Fruit fly (Drosophila melanogaster): ENCODE measurements around the gene CG9886.
A peak's percentile ranks its signal among the peaks of the same experiment; 100 is the strongest.

CG9886 gene

dm6 chr2L:2420490-2420889, at the start of gene CG9886:
Gene CG9886, plus strand, starts transcription at chr2L:2420830.
- TF ChIP-seq CrebA (GFP tag; optimal IDR thresholded peaks at IDR 0.05; ENCODE audit: borderline replicate concordance) (no peak), dsf (GFP tag; optimal IDR thresholded peaks at IDR 0.05; ENCODE audit: borderline replicate concordance) (no peak), N (GFP tag; optimal IDR thresholded peaks at IDR 0.05) (no peak), dmrt93B (GFP tag; optimal IDR thresholded peaks at IDR 0.05) (no peak), CG32264 (GFP tag; optimal IDR thresholded peaks at IDR 0.05) (no peak), Vsx2 (GFP tag; optimal IDR thresholded peaks at IDR 0.05; ENCODE audit: partially characterized antibody) (no peak), Hr83 (GFP tag; optimal IDR thresholded peaks at IDR 0.05; ENCODE audit: poor library complexity, severe bottlenecking) (no peak), sv (GFP tag; optimal IDR thresholded peaks at IDR 0.05) (peak; percentile 63), CG9705 (GFP tag; optimal IDR thresholded peaks at IDR 0.05) (no peak), OdsH (GFP tag; optimal IDR thresholded peaks at IDR 0.05) (peak; percentile 21), usp (GFP tag; optimal IDR thresholded peaks at IDR 0.05) (no peak), lola (GFP tag; optimal IDR thresholded peaks at IDR 0.05) (no peak), tai (GFP tag; optimal IDR thresholded peaks at IDR 0.05) (no peak), HLH106 (tag; optimal IDR thresholded peaks at IDR 0.05) (peak; percentile 68), Abd-B (GFP tag; optimal IDR thresholded peaks at IDR 0.05) (no peak), brk (GFP tag; optimal IDR thresholded peaks at IDR 0.05) (peak; percentile 64), h (GFP tag; optimal IDR thresholded peaks at IDR 0.05) (peak; percentile 52), ey (GFP tag; optimal IDR thresholded peaks at IDR 0.05) (peak; percentile 25), rgr (GFP tag; optimal IDR thresholded peaks at IDR 0.05) (peak; percentile 39), GATAd (GFP tag; optimal IDR thresholded peaks at IDR 0.05) (no peak), Sp1 (GFP tag; optimal IDR thresholded peaks at IDR 0.05) (no peak), Hnf4 (GFP tag; optimal IDR thresholded peaks at IDR 0.05) (peak; percentile 32), Dfd (GFP tag; optimal IDR thresholded peaks at IDR 0.05) (no peak), jim (GFP tag; optimal IDR thresholded peaks at IDR 0.05) (no peak), fru (GFP tag; optimal IDR thresholded peaks at IDR 0.05) (peak; percentile 53), pan (optimal IDR thresholded peaks at IDR 0.05) (no peak), Mio (GFP tag; optimal IDR thresholded peaks at IDR 0.05) (no peak), Jra (GFP tag; optimal IDR thresholded peaks at IDR 0.05) (peak; percentile 2), dl (GFP tag; optimal IDR thresholded peaks at IDR 0.05; ENCODE audit: insufficient read depth in 1 of 2, partially characterized antibody in 2 of 2) (no peak), foxo (GFP tag; optimal IDR thresholded peaks at IDR 0.05) (peak in 1 of 2 experiments; percentile 53), Dif (GFP tag; optimal IDR thresholded peaks at IDR 0.05; ENCODE audit: partially characterized antibody) (peak; percentile 65), woc (GFP tag; optimal IDR thresholded peaks at IDR 0.05) (peak; percentile 12), br (GFP tag; optimal IDR thresholded peaks at IDR 0.05) (no peak), Myc (optimal IDR thresholded peaks at IDR 0.05) (no peak), Hr78 (GFP tag; optimal IDR thresholded peaks at IDR 0.05) (no peak), psq (GFP tag; optimal IDR thresholded peaks at IDR 0.05) (peak; percentile 25), Rel (GFP tag; optimal IDR thresholded peaks at IDR 0.05) (no peak), Rel (tag; optimal IDR thresholded peaks at IDR 0.05) (no peak), sage (GFP tag; optimal IDR thresholded peaks at IDR 0.05) (peak; percentile 28)

DNA sequence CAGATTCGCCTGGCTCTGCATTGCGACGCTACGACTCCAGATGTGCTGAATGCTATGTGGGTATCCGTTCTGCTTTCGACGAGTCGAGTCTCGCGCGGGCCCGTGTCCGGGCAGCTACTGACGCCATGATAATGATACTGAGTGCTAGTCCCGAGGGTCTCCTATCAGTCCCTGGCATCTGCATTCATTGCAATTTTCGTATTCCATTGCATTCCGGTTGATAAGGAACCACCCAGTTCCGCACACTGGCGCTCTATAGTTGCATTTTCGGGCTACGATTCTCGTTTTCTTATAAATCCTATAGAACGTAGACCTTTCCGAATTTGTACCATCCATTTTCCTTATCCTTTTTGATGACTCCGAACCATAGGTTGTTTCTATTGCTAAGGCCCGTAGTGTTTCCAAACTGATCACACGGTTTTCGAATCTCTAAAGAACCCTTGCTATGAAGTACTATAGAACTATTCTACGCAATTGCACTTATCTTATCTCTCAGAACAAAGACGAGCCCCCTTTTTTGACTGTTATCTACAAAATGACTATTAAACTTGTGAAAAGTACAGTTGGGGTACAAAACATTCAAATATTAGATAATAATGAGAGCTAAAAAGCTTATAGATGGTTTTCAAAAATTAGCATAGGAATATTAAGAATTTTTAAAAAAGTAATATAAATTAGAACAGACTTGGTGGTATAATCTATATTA, 49.1 kb upstream of the CG9886 start, which contains the start of gene CG3597:
Gene CG3597 (minus strand): TSS at position 119 of the 706 bp plus-strand sequence.
- no peak for TF ChIP-seq Rel (GFP tag; optimal IDR thresholded peaks at IDR 0.05)
- no peak for TF ChIP-seq Rel (tag; optimal IDR thresholded peaks at IDR 0.05)
- TF ChIP-seq N (GFP tag; optimal IDR thresholded peaks at IDR 0.05), result no peak
- no peak for TF ChIP-seq rgr (GFP tag; optimal IDR thresholded peaks at IDR 0.05)
- no peak for TF ChIP-seq woc (GFP tag; optimal IDR thresholded peaks at IDR 0.05)
- TF ChIP-seq jim (GFP tag; optimal IDR thresholded peaks at IDR 0.05), result no peak
- no peak for TF ChIP-seq tai (GFP tag; optimal IDR thresholded peaks at IDR 0.05)
- TF ChIP-seq dsf (GFP tag; optimal IDR thresholded peaks at IDR 0.05; ENCODE audit: borderline replicate concordance), result no peak
- TF ChIP-seq lola (GFP tag; optimal IDR thresholded peaks at IDR 0.05), result no peak
- no peak for TF ChIP-seq Dfd (GFP tag; optimal IDR thresholded peaks at IDR 0.05)
- no peak for TF ChIP-seq Mio (GFP tag; optimal IDR thresholded peaks at IDR 0.05)
- no peak for TF ChIP-seq Vsx2 (GFP tag; optimal IDR thresholded peaks at IDR 0.05; ENCODE audit: partially characterized antibody)

Measured in whole organism, wandering third instar larva.